Worm (Caenorhabditis elegans): ENCODE measurements around the gene F21H12.3.

DNA sequence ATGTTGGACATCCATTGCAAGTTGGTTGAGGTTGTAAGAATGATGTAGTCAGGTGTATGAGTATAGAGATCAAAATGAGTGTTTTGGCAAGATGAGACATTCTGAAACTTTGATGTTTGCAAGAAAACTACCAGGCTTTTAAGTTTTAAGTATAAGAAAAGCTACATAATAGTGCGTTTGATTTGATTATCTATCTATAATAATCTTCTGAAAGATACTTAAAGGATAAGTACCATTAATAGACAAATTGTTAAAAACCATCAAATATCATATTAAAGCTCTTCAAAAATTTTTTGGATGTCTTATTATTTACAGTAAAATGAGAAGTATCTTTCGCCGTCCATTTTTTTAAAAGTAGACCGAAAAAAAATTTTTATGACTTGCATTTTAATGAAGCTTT, 39.6 kb upstream of the F21H12.3 start, which contains the start of gene R12C12.10:
- TF ChIP-seq ceh-82 (tag; optimal IDR thresholded peaks at IDR 0.05) (no peak), ZK546.5 (tag; optimal IDR thresholded peaks at IDR 0.05) (no peak), nhr-11 (tag; optimal IDR thresholded peaks at IDR 0.05) (no peak), ama-1 (optimal IDR thresholded peaks at IDR 0.05) (no peak), unc-39 (tag; optimal IDR thresholded peaks at IDR 0.05) (no peak), snpc-4 (tag; optimal IDR thresholded peaks at IDR 0.05) (no peak), unc-62 (GFP tag; optimal IDR thresholded peaks at IDR 0.05) (no peak), lin-39 (tag; optimal IDR thresholded peaks at IDR 0.05) (no peak), ceh-16 (tag; optimal IDR thresholded peaks at IDR 0.05) (no peak), nhr-77 (tag; optimal IDR thresholded peaks at IDR 0.05) (no peak), skn-1 (tag; optimal IDR thresholded peaks at IDR 0.05) (no peak)

Measured in whole organism, L2 larva.